Worm (Caenorhabditis elegans): ENCODE measurements around the gene kcnl-1.

Gene kcnl-1

DNA sequence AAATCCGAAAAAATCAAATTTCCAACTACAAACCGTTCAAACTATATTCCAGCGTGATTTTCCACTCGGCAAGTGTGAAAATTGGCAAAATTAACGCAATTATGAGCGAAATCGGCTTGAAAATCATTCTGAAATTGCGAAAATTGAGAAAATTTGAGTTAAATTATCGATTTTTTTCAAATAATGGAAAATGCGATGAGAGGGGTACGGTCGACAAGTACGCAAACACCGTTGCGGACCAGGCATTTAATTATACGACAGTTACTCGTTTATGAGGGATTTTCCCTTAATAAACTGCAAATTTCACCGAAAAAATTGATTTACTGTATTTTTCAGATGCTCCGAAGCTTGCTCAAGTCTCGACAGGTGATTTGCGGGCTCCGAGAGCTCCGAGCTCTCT is 78.7 kb downstream of the kcnl-1 start, which contains the start of the genes Y43F8C.7 and mrps-28:
Gene Y43F8C.7 (minus strand): TSS at position 128 of the 400 bp plus-strand sequence.
Gene mrps-28 (plus strand): TSS at position 337 of the 400 bp plus-strand sequence.
- TF ChIP-seq mdl-1 (tag; optimal IDR thresholded peaks at IDR 0.05): no peak
- TF ChIP-seq zag-1 (tag; optimal IDR thresholded peaks at IDR 0.05): peak; percentile 18
- TF ChIP-seq crh-2 (tag; optimal IDR thresholded peaks at IDR 0.05): peak; percentile 34
- TF ChIP-seq lin-13 (GFP tag; optimal IDR thresholded peaks at IDR 0.05): peak; percentile 50
- TF ChIP-seq lsy-2 (tag; optimal IDR thresholded peaks at IDR 0.05): peak; percentile 94 to 98
- peak; percentile 62 for TF ChIP-seq unc-55 (GFP tag; optimal IDR thresholded peaks at IDR 0.05)
- TF ChIP-seq gmeb-1 (tag; optimal IDR thresholded peaks at IDR 0.05): peak; percentile 5
- no peak for TF ChIP-seq dmd-4 (tag; optimal IDR thresholded peaks at IDR 0.05)
- peak; percentile 45 for TF ChIP-seq nhr-129 (tag; optimal IDR thresholded peaks at IDR 0.05)
- TF ChIP-seq C34F6.9 (tag; optimal IDR thresholded peaks at IDR 0.05): peak; percentile 71
- peak; percentile 8 for TF ChIP-seq lin-11 (tag; optimal IDR thresholded peaks at IDR 0.05)

DNA sequence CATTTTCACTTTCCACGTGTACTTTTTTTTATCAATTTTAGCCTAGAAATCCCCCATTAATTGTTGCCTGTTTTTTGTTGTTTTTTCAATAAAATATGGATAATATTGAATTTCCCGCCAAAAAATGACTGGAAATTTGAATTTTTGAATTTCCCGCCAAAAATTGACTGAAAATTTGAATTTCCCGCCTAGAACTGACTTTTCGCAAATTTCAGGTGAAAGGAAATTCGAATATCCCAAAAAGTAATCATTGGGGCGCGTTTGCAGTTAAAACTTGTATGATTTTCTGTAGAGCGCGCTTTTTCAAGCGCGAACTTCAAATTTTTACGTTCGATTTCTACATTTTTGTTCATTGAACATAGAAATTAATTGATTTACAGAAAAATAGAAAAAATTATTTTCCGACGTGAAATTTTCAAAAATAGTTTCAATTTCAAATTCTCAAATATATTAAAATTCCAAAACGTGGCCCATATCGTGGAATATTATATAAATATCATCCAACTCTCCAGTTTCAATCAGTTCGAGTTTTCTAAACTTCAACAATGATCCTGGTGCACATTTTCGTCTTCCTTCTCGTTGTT is 80.5 kb downstream of the kcnl-1 start, which contains the start of gene Y43F8C.9:
Gene Y43F8C.9 (plus strand): TSS at position 534 of the 584 bp plus-strand sequence.
- TF ChIP-seq nhr-21 (tag; optimal IDR thresholded peaks at IDR 0.05) (no peak), sma-3 (GFP tag; optimal IDR thresholded peaks at IDR 0.05) (no peak), mbf-1 (tag; optimal IDR thresholded peaks at IDR 0.05) (no peak), lsy-2 (tag; optimal IDR thresholded peaks at IDR 0.05) (no peak), nhr-10 (tag; optimal IDR thresholded peaks at IDR 0.05) (no peak), nhr-12 (tag; optimal IDR thresholded peaks at IDR 0.05) (no peak), C34F6.9 (tag; optimal IDR thresholded peaks at IDR 0.05) (no peak), crh-2 (tag; optimal IDR thresholded peaks at IDR 0.05) (no peak), mab-5 (tag; optimal IDR thresholded peaks at IDR 0.05) (no peak), ztf-1 (GFP tag; conservative IDR thresholded peaks at IDR 0.05) (no peak)

- TF ChIP-seq ztf-11 (tag; optimal IDR thresholded peaks at IDR 0.05): no peak
- no peak for TF ChIP-seq F13H6.1 (tag; optimal IDR thresholded peaks at IDR 0.05)
- TF ChIP-seq mab-5 (tag; optimal IDR thresholded peaks at IDR 0.05): no peak
- TF ChIP-seq nhr-129 (tag; optimal IDR thresholded peaks at IDR 0.05): no peak
- no peak for TF ChIP-seq ceh-16 (tag; optimal IDR thresholded peaks at IDR 0.05)
- no peak for TF ChIP-seq mbf-1 (tag; optimal IDR thresholded peaks at IDR 0.05)
- TF ChIP-seq C34F6.9 (tag; optimal IDR thresholded peaks at IDR 0.05): no peak
- no peak for TF ChIP-seq nhr-6 (tag; optimal IDR thresholded peaks at IDR 0.05)
- TF ChIP-seq fos-1 (tag; optimal IDR thresholded peaks at IDR 0.05): no peak
- TF ChIP-seq nhr-23 (tag; optimal IDR thresholded peaks at IDR 0.05): no peak
- no peak for TF ChIP-seq Y55F3AM.14 (GFP tag; optimal IDR thresholded peaks at IDR 0.05)
- TF ChIP-seq nhr-77 (tag; optimal IDR thresholded peaks at IDR 0.05): no peak
- no peak for TF ChIP-seq aly-2 (tag; optimal IDR thresholded peaks at IDR 0.05)
Measured at ce11 chrV:19655151-19655550, 90.0 kb downstream of the kcnl-1 start, which contains the start of gene dmd-3. TSS of gene dmd-3 (minus strand) at chrV:19655251.
